Worm (Caenorhabditis elegans): Measurements from ENCODE around the gene K08B12.3.

Gene K08B12.3

DNA sequence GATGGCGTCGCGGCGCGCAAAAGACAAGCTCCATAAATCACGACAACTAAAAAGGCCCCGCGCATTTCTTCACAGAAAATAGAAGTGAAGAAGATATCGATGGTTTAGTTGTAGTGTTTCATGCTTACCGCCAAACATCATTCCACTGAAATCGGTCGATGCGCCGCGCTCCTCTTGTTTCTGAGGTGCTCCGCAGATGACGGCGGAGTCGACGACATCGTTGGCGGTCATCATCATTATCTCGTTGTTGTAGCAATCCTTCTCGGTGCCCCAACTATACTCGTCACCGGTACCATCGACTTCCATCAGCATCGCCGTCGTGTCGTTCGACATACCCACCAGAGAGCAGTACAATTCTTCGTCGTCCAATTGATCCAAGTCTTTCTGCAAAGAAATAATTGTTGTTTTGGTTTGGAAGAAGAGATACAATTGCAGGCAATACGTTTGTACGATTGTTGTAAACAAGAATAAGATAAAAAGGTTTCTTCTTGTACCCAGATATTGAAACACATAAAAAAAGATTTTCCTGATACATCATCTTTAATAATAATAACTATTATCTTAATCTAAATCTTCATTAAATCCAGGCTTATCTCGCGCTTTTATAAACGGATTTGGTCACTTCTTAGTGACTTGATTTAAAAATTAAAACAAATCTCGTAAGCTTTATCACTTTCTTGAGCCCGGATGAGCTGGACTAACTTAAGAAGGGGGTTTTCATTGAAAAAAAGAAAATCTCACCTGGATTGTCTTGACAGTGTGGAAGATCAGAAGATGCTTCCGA is 9.0 kb upstream of the K08B12.3 start:
- no peak for TF ChIP-seq nhr-28 (tag; optimal IDR thresholded peaks at IDR 0.05)
- TF ChIP-seq madf-9 (GFP tag; conservative IDR thresholded peaks at IDR 0.05) = peak; percentile 55; the same call in 1 of the 2 replicates
- no peak for TF ChIP-seq unc-62 (GFP tag; optimal IDR thresholded peaks at IDR 0.05 in 1 of 2)
- no peak for TF ChIP-seq unc-62 (tag; optimal IDR thresholded peaks at IDR 0.05)
- TF ChIP-seq ceh-82 (tag; optimal IDR thresholded peaks at IDR 0.05) = no peak
- TF ChIP-seq nhr-6 (tag; optimal IDR thresholded peaks at IDR 0.05) = no peak
- TF ChIP-seq dve-1 (tag; optimal IDR thresholded peaks at IDR 0.05; ENCODE audit: insufficient read depth) = no peak
- TF ChIP-seq lin-15B (tag; optimal IDR thresholded peaks at IDR 0.05) = no peak
- TF ChIP-seq lsy-2 (tag; optimal IDR thresholded peaks at IDR 0.05) = peak in 1 of 2 experiments; percentile 51
- TF ChIP-seq Y48G9A.11 (GFP tag; IDR thresholded peaks at IDR 0.05) = no peak
- no peak for TF ChIP-seq gei-8 (GFP tag; optimal IDR thresholded peaks at IDR 0.05)
- TF ChIP-seq vab-7 (GFP tag; IDR thresholded peaks at IDR 0.05) = no peak
- no peak for TF ChIP-seq fos-1 (tag; optimal IDR thresholded peaks at IDR 0.05)
- no peak for TF ChIP-seq ces-1 (GFP tag; optimal IDR thresholded peaks at IDR 0.05)
- peak; percentile 52; the same call in 1 of the 2 replicates for TF ChIP-seq php-3 (GFP tag; IDR thresholded peaks at IDR 0.05)
- no peak for TF ChIP-seq lin-39 (tag; optimal IDR thresholded peaks at IDR 0.05)
- TF ChIP-seq snpc-1.2 (GFP tag; IDR thresholded peaks at IDR 0.05) = peak; percentile 33; the same call in 1 of the 2 replicates
- TF ChIP-seq ctbp-1 (GFP tag; IDR thresholded peaks at IDR 0.05) = peak; percentile 28; the same call in 1 of the 2 replicates
- no peak for TF ChIP-seq lin-13 (GFP tag; optimal IDR thresholded peaks at IDR 0.05)
- no peak for TF ChIP-seq arid-1 (GFP tag; conservative IDR thresholded peaks at IDR 0.05)
- no peak for TF ChIP-seq Y105C5A.15 (GFP tag; IDR thresholded peaks at IDR 0.05)
- TF ChIP-seq ceh-62 (tag; optimal IDR thresholded peaks at IDR 0.05) = no peak
- TF ChIP-seq nhr-111 (GFP tag; optimal IDR thresholded peaks at IDR 0.05) = no peak
- TF ChIP-seq mep-1 (tag; optimal IDR thresholded peaks at IDR 0.05) = peak; percentile 5
- TF ChIP-seq dmd-9 (GFP tag; IDR thresholded peaks at IDR 0.05) = no peak
- no peak for TF ChIP-seq lir-3 (tag; optimal IDR thresholded peaks at IDR 0.05)
- TF ChIP-seq daf-16 (GFP tag; optimal IDR thresholded peaks at IDR 0.05) = peak in 1 of 2 experiments; percentile 8
- peak; percentile 24 for TF ChIP-seq daf-16 (tag; optimal IDR thresholded peaks at IDR 0.05)
- TF ChIP-seq egl-43 (GFP tag; IDR thresholded peaks at IDR 0.05) = peak; percentile 70; the same call in 1 of the 2 replicates
- TF ChIP-seq R02D3.7 (tag; optimal IDR thresholded peaks at IDR 0.05) = no peak
- peak; percentile 5 for TF ChIP-seq hlh-11 (tag; optimal IDR thresholded peaks at IDR 0.05)
- no peak for TF ChIP-seq aly-2 (tag; optimal IDR thresholded peaks at IDR 0.05)
- no peak for TF ChIP-seq jun-1 (tag; optimal IDR thresholded peaks at IDR 0.05)
- TF ChIP-seq zag-1 (tag; optimal IDR thresholded peaks at IDR 0.05) = no peak
- peak; percentile 17 for TF ChIP-seq hlh-30 (tag; optimal IDR thresholded peaks at IDR 0.05; ENCODE audit: insufficient read depth)
- TF ChIP-seq nhr-237 (tag; optimal IDR thresholded peaks at IDR 0.05) = no peak
- TF ChIP-seq hif-1 (tag; optimal IDR thresholded peaks at IDR 0.05) = no peak
- TF ChIP-seq egl-27 (tag; optimal IDR thresholded peaks at IDR 0.05) = no peak
- no peak for TF ChIP-seq sdz-12 (GFP tag; optimal IDR thresholded peaks at IDR 0.05)
- TF ChIP-seq nhr-42 (GFP tag; IDR thresholded peaks at IDR 0.05) = no peak
- peak; percentile 39; the same call in 1 of the 2 replicates for TF ChIP-seq set-16 (GFP tag; IDR thresholded peaks at IDR 0.05)
- peak; percentile 15 for TF ChIP-seq T20F7.1 (GFP tag; optimal IDR thresholded peaks at IDR 0.05)
- TF ChIP-seq T26A8.4 (GFP tag; IDR thresholded peaks at IDR 0.05) = peak; percentile 45
- TF ChIP-seq daf-12 (tag; optimal IDR thresholded peaks at IDR 0.05) = no peak
- peak; percentile 21; the same call in 1 of the 2 replicates for TF ChIP-seq zfp-3 (GFP tag; conservative IDR thresholded peaks at IDR 0.05)
- no peak for TF ChIP-seq snpc-4 (tag; optimal IDR thresholded peaks at IDR 0.05)
- TF ChIP-seq spr-3 (GFP tag; optimal IDR thresholded peaks at IDR 0.05) = no peak
- TF ChIP-seq nhr-10 (tag; optimal IDR thresholded peaks at IDR 0.05) = no peak
- TF ChIP-seq fkh-10 (GFP tag; optimal IDR thresholded peaks at IDR 0.05) = no peak
